Worm (Caenorhabditis elegans) whole organism, mixed stage, embryonic: ENCODE results near the gene F58B4.2.
A peak's percentile ranks its signal among the peaks of the same experiment; 100 is the strongest.

Experiments
- M03D4.4 ChIP-seq: sonication (generic microtip); optimal IDR thresholded peaks from 2 replicates; lab custom pipeline; 2017; ENCODE audit warnings: mild to moderate bottlenecking, missing genetic modification characterization, missing compliant biosample characterization
- blmp-1 ChIP-seq: fragments of 150-350 bp; optimal IDR thresholded peaks from 2 replicates; lab custom pipeline; 2014; ENCODE audit warnings: missing biosample characterization, missing genetic modification characterization
- ceh-39 ChIP-seq: fragments of 150-350 bp; optimal IDR thresholded peaks from 2 replicates; lab custom pipeline; 2014; ENCODE audit warnings: missing biosample characterization, missing genetic modification characterization
- ceh-43 ChIP-seq: fragments of 200-800 bp; sonication (Bioruptor generic); optimal IDR thresholded peaks from 2 replicates; lab custom pipeline; 2018; ENCODE audit warnings: mild to moderate bottlenecking, missing genetic modification characterization, moderate library complexity, missing compliant biosample characterization
- ces-1 ChIP-seq: fragments of 150-350 bp; optimal IDR thresholded peaks from 2 replicates; lab custom pipeline; 2014; ENCODE audit warnings: missing biosample characterization, missing genetic modification reagents, missing genetic modification characterization
- cnd-1 ChIP-seq: fragments of 200-800 bp; sonication (Bioruptor generic); optimal IDR thresholded peaks from 2 replicates; lab custom pipeline; 2018; ENCODE audit warnings: mild to moderate bottlenecking, missing genetic modification characterization, missing compliant biosample characterization
- drap-1 ChIP-seq: fragments of 200-800 bp; sonication (Bioruptor generic); optimal IDR thresholded peaks from 3 replicates; lab custom pipeline; 2018; ENCODE audit warnings: mild to moderate bottlenecking, missing genetic modification characterization, missing compliant biosample characterization
- elt-1 ChIP-seq: sonication (generic microtip); optimal IDR thresholded peaks from 2 replicates; lab custom pipeline; 2017; ENCODE audit warnings: missing genetic modification characterization, mild to moderate bottlenecking, missing compliant biosample characterization, antibody characterized with exemption, moderate library complexity, borderline replicate concordance; ENCODE audit not compliant: insufficient read depth
- elt-3 ChIP-seq: fragments of 150-350 bp; optimal IDR thresholded peaks from 2 replicates; lab custom pipeline; 2014; ENCODE audit warnings: missing biosample characterization, missing genetic modification characterization
- hlh-1 ChIP-seq: fragments of 150-350 bp; optimal IDR thresholded peaks from 2 replicates; lab custom pipeline; 2014; ENCODE audit warnings: missing biosample characterization, missing genetic modification reagents, missing genetic modification characterization
- lin-13 ChIP-seq: fragments of 150-350 bp; optimal IDR thresholded peaks from 2 replicates; lab custom pipeline; 2014; ENCODE audit warnings: missing biosample characterization, missing genetic modification characterization
- lin-32 ChIP-seq: fragments of 200-800 bp; sonication (Bioruptor generic); optimal IDR thresholded peaks from 2 replicates; lab custom pipeline; 2018; ENCODE audit warnings: mild to moderate bottlenecking, missing genetic modification characterization, missing compliant biosample characterization
- lsy-2 ChIP-seq: fragments of 150-350 bp; optimal IDR thresholded peaks from 2 replicates; lab custom pipeline; 2014; ENCODE audit warnings: missing biosample characterization, missing genetic modification characterization
- mep-1 ChIP-seq: fragments of 150-350 bp; optimal IDR thresholded peaks from 2 replicates; lab custom pipeline; 2017; ENCODE audit warnings: missing biosample characterization, missing genetic modification reagents, missing genetic modification characterization, inconsistent platforms
- nhr-12 ChIP-seq: fragments of 150-350 bp; optimal IDR thresholded peaks from 2 replicates; lab custom pipeline; 2014; ENCODE audit warnings: missing biosample characterization, missing genetic modification characterization
- nhr-2 ChIP-seq: fragments of 150-350 bp; optimal IDR thresholded peaks from 2 replicates; lab custom pipeline; 2014; ENCODE audit warnings: missing biosample characterization, missing genetic modification characterization
- nhr-237 ChIP-seq: fragments of 150-350 bp; optimal IDR thresholded peaks from 2 replicates; lab custom pipeline; 2014; ENCODE audit warnings: missing biosample characterization, missing genetic modification characterization
- nhr-28 ChIP-seq: fragments of 150-350 bp; optimal IDR thresholded peaks from 2 replicates; lab custom pipeline; 2014; ENCODE audit warnings: missing biosample characterization, missing genetic modification characterization
- nhr-76 ChIP-seq: sonication (generic microtip); optimal IDR thresholded peaks from 2 replicates; lab custom pipeline; 2017; ENCODE audit warnings: missing biosample characterization, missing genetic modification characterization
- pha-4 ChIP-seq: fragments of 150-350 bp; optimal IDR thresholded peaks from 2 replicates; lab custom pipeline; 2018; ENCODE audit warnings: missing biosample characterization, missing genetic modification reagents, missing genetic modification characterization
- sem-2 ChIP-seq: fragments of 200-800 bp; sonication (Bioruptor generic); optimal IDR thresholded peaks from 2 replicates; lab custom pipeline; 2018; ENCODE audit warnings: mild to moderate bottlenecking, missing genetic modification characterization, missing compliant biosample characterization
- sptf-1 ChIP-seq: sonication (generic microtip); optimal IDR thresholded peaks from 2 replicates; lab custom pipeline; 2017; ENCODE audit warnings: mild to moderate bottlenecking, missing genetic modification characterization, moderate library complexity, missing compliant biosample characterization
- tbx-8 ChIP-seq: fragments of 200-800 bp; sonication (Bioruptor generic); optimal IDR thresholded peaks from 2 replicates; lab custom pipeline; 2018; ENCODE audit warnings: mild to moderate bottlenecking, missing genetic modification characterization, moderate library complexity, missing compliant biosample characterization
- unc-120 ChIP-seq: sonication (generic microtip); optimal IDR thresholded peaks from 2 replicates; lab custom pipeline; 2017; ENCODE audit warnings: missing genetic modification characterization, missing compliant biosample characterization; ENCODE audit not compliant: poor library complexity, severe bottlenecking
- unc-39 ChIP-seq: fragments of 150-350 bp; optimal IDR thresholded peaks from 2 replicates; lab custom pipeline; 2014; ENCODE audit warnings: missing biosample characterization, missing genetic modification characterization
- unc-62 ChIP-seq: fragments of 150-350 bp; optimal IDR thresholded peaks from 2 replicates; lab custom pipeline; 2014; ENCODE audit warnings: missing biosample characterization, missing genetic modification reagents, missing genetic modification characterization
- zip-8 ChIP-seq: fragments of 150-350 bp; optimal IDR thresholded peaks from 2 replicates; lab custom pipeline; 2014; ENCODE audit warnings: missing biosample characterization, missing genetic modification characterization

Gene F58B4.2

ce11 chrV:10955681-10956476, 37.6 kb upstream of the F58B4.2 start, which contains the start of gene F17C11.13:
Gene F17C11.13 (plus strand): TSS chrV:10955923.
- TF ChIP-seq blmp-1 (tag; lab: Kevin White, UChicago) (no peak), lin-32 (no peak), sem-2 (GFP tag; lab: Kevin White, UChicago) (no peak), elt-1 (no peak), nhr-76 (tag; lab: Kevin White, UChicago) (no peak), unc-39 (tag; lab: Kevin White, UChicago) (no peak), nhr-12 (tag; lab: Kevin White, UChicago) (no peak), nhr-28 (tag; lab: Kevin White, UChicago) (no peak), zip-8 (tag; lab: Kevin White, UChicago) (no peak), drap-1 (GFP tag; lab: Kevin White, UChicago) (no peak), unc-62 (no peak), hlh-1 (tag; lab: Kevin White, UChicago) (no peak), nhr-2 (no peak)
- TF ChIP-seq, all 35 proteins: peak for 0

- TF ChIP-seq lin-32 (no peak), zip-8 (tag; lab: Kevin White, UChicago) (no peak), sptf-1 (no peak), lin-13 (tag; lab: Kevin White, UChicago) (no peak), pha-4 (tag; lab: Kevin White, UChicago) (no peak), ceh-43 (GFP tag; lab: Kevin White, UChicago) (no peak)
These were observed 36.6 kb upstream of the F58B4.2 start, which contains the start of gene F17C11.6 for ce11 chrV:10954832-10955231. Gene F17C11.6 (plus strand): TSS chrV:10955121.

- TF ChIP-seq nhr-2 (no peak), blmp-1 (tag; lab: Kevin White, UChicago) (no peak), M03D4.4 (tag; lab: Kevin White, UChicago) (no peak), ceh-43 (GFP tag; lab: Kevin White, UChicago) (no peak), ceh-39 (no peak), sem-2 (GFP tag; lab: Kevin White, UChicago) (no peak), elt-3 (tag; lab: Kevin White, UChicago) (no peak), nhr-237 (no peak), mep-1 (no peak), tbx-8 (GFP tag; lab: Kevin White, UChicago) (no peak)
- TF ChIP-seq, all 35 proteins: peak for 0
These were observed 36.1 kb upstream of the F58B4.2 start, which contains the start of gene clec-221 for ce11 chrV:10954334-10954733. Gene clec-221 (minus strand): TSS chrV:10954434.

- no peak for TF ChIP-seq nhr-237
- TF ChIP-seq lsy-2, result no peak
- TF ChIP-seq lin-32, result no peak
- TF ChIP-seq drap-1 (GFP tag; lab: Kevin White, UChicago), result no peak
- no peak for TF ChIP-seq sem-2 (GFP tag; lab: Kevin White, UChicago)
- no peak for TF ChIP-seq tbx-8 (GFP tag; lab: Kevin White, UChicago)
- no peak for TF ChIP-seq nhr-2
- TF ChIP-seq lin-13 (tag; lab: Kevin White, UChicago), result no peak
- TF ChIP-seq mep-1, result no peak
- no peak for TF ChIP-seq unc-120
- TF ChIP-seq blmp-1 (tag; lab: Kevin White, UChicago), result no peak
- TF ChIP-seq, all 35 proteins: peak for 0
These were observed 35.3 kb upstream of the F58B4.2 start for ce11 chrV:10953471-10954155.

- TF ChIP-seq unc-120 (peak; percentile 14), cnd-1 (no peak), ces-1 (GFP tag; lab: Kevin White, UChicago) (peak; percentile 6), sem-2 (GFP tag; lab: Kevin White, UChicago) (no peak), pha-4 (tag; lab: Kevin White, UChicago) (no peak)
These were observed 33.5 kb upstream of the F58B4.2 start, which contains the start of gene F17C11.4 for ce11 chrV:10951655-10952278. Gene F17C11.4 (plus strand): TSS chrV:10951860.
